Worm (Caenorhabditis elegans): ENCODE results near the gene srw-56.
"Not testable (repeated sequence)": the region's sequence is repeated elsewhere in the genome, so short reads cannot be mapped to it uniquely, and the experiment has no call there.

Gene srw-56

DNA sequence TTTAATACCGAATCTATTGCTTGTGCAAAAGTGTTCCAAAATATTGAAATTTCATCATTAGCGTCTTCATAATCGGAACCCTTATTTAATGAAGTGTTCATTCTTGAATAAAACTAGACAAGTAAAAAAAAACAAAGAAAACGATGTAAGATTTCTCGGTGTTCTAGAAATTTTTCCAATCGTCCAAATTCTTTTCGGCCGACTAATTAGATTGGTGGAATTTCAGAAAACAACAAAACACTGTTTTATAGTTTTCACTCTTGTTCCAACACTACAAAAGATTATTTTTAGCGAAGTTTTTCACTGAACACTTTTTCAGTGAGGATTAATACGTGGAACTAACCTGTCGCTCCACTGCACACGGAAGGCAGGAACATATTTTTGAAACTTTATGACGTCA lies at the start of gene srw-56:
srw-56 (minus strand) TSS at position 101 of the 400 bp plus-strand sequence.
- TF ChIP-seq ceh-13 (GFP tag; optimal IDR thresholded peaks at IDR 0.05): no peak
- no peak for TF ChIP-seq tra-4 (tag; optimal IDR thresholded peaks at IDR 0.05)
- no peak for TF ChIP-seq tbx-37 (GFP tag; conservative IDR thresholded peaks at IDR 0.05)
- TF ChIP-seq B0310.2 (tag; optimal IDR thresholded peaks at IDR 0.05): no peak
- no peak for TF ChIP-seq flt-1 (GFP tag; IDR thresholded peaks at IDR 0.05)
- no peak for TF ChIP-seq ceh-36 (tag; optimal IDR thresholded peaks at IDR 0.05)
- no peak for TF ChIP-seq aly-1 (tag; optimal IDR thresholded peaks at IDR 0.05)
- no peak for TF ChIP-seq sea-1 (GFP tag; conservative IDR thresholded peaks at IDR 0.05)
- no peak for TF ChIP-seq tbx-11 (GFP tag; IDR thresholded peaks at IDR 0.05)

DNA sequence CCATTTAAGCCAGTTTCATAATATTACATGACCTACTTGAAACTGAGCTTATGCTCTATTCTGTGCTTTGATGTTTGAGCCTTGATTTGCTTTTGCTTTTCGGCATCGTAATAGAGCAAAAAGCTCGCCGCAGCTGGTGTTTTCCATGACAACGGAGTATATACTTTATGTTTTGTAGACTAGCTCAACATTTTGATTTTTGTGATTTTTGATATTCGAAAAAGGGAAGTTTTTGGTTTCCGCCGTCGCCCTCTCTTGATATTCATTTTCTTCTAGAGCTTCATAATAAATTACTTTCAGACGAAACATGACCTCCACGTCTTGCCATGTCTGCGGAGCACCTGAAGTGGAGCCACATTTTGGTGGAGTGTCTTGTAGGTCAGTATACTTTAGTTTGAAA lies 49.6 kb upstream of the srw-56 start, which contains the start of gene nhr-63:
nhr-63 (plus strand) TSS at position 301 of the 400 bp plus-strand sequence.
- TF ChIP-seq scrt-1 (GFP tag; IDR thresholded peaks at IDR 0.05) (no peak), tra-4 (tag; optimal IDR thresholded peaks at IDR 0.05) (no peak), hmbx-1 (tag; optimal IDR thresholded peaks at IDR 0.05) (no peak), B0310.2 (tag; optimal IDR thresholded peaks at IDR 0.05) (no peak), hnd-1 (tag; optimal IDR thresholded peaks at IDR 0.05) (no peak), hmg-4 (GFP tag; optimal IDR thresholded peaks at IDR 0.05) (no peak), ama-1 (optimal IDR thresholded peaks at IDR 0.05) (no peak), ceh-36 (tag; optimal IDR thresholded peaks at IDR 0.05) (no peak), sea-1 (GFP tag; conservative IDR thresholded peaks at IDR 0.05) (no peak), tbx-37 (GFP tag; conservative IDR thresholded peaks at IDR 0.05) (no peak), tbx-11 (GFP tag; IDR thresholded peaks at IDR 0.05) (no peak), ceh-13 (GFP tag; optimal IDR thresholded peaks at IDR 0.05) (no peak), ets-7 (tag; optimal IDR thresholded peaks at IDR 0.05) (no peak), aly-1 (tag; optimal IDR thresholded peaks at IDR 0.05) (no peak), pes-1 (GFP tag; IDR thresholded peaks at IDR 0.05) (no peak), flt-1 (GFP tag; IDR thresholded peaks at IDR 0.05) (no peak), F13C5.2 (tag; optimal IDR thresholded peaks at IDR 0.05) (no peak)

DNA sequence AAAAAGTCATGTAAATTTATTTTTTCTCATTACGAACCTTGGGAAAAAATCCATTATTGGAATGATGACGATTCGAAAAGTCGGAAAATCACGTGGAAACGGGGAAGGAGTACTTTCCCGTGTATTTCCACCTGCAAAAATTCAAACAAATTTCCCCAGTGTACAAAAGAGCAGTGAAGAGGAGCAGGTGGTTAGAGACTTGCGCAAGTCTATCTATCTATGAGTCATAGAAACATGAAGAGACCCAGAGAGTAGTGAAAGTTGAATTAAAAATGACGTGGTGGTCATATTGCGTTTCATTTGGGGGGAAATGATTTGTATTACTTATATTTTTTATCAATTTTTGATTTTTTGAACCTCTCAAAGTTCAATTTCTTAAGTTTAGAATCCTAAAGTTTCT lies 47.8 kb upstream of the srw-56 start, which contains the start of gene nhr-50:
nhr-50 (minus strand) TSS at position 199 of the 400 bp plus-strand sequence.
- TF ChIP-seq sea-1 (GFP tag; conservative IDR thresholded peaks at IDR 0.05) (no peak), hnd-1 (tag; optimal IDR thresholded peaks at IDR 0.05) (no peak), tbx-11 (GFP tag; IDR thresholded peaks at IDR 0.05) (no peak), ama-1 (optimal IDR thresholded peaks at IDR 0.05) (no peak), ets-7 (tag; optimal IDR thresholded peaks at IDR 0.05) (no peak), tra-4 (tag; optimal IDR thresholded peaks at IDR 0.05) (no peak), pes-1 (GFP tag; IDR thresholded peaks at IDR 0.05) (no peak), hmbx-1 (tag; optimal IDR thresholded peaks at IDR 0.05) (no peak), ceh-13 (GFP tag; optimal IDR thresholded peaks at IDR 0.05) (no peak), hmg-4 (GFP tag; optimal IDR thresholded peaks at IDR 0.05) (no peak), flt-1 (GFP tag; IDR thresholded peaks at IDR 0.05) (no peak), ceh-36 (tag; optimal IDR thresholded peaks at IDR 0.05) (no peak), tbx-37 (GFP tag; conservative IDR thresholded peaks at IDR 0.05) (no peak), scrt-1 (GFP tag; IDR thresholded peaks at IDR 0.05) (no peak), B0310.2 (tag; optimal IDR thresholded peaks at IDR 0.05) (no peak)

DNA sequence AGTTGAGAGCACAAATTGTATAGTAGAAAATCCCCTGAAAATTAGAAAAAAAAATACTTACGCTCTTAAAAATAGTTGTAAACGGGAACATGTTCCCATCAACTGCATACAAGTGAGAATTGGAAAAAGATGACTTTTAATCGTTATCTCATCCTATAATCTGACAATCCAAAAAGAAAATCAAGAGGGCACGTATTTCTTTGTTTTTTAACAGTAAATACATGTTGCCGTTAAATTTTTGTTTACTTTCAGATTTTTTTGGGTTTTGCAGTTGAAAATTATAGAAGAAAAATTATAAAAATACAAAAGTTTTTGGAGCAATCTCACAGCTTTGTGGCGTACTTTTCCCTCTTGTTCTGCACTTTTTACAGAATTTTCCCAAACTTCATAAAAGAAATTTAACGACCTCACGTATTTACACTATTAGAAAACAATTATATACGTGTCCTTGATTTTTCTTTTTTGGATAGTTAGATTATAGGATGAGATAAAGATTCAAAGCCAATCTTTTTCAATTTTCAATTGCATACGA lies 44.1 kb upstream of the srw-56 start, which contains the start of the genes C06C6.9 and C06C6.8:
C06C6.9 (minus strand) TSS at position 101 of the 532 bp plus-strand sequence.
C06C6.8 (plus strand) TSS at position 482 of the 532 bp plus-strand sequence.
- no peak for TF ChIP-seq B0310.2 (tag; optimal IDR thresholded peaks at IDR 0.05)
- no peak for TF ChIP-seq flt-1 (GFP tag; IDR thresholded peaks at IDR 0.05)
- no peak for TF ChIP-seq ceh-36 (tag; optimal IDR thresholded peaks at IDR 0.05)
- TF ChIP-seq ceh-13 (GFP tag; optimal IDR thresholded peaks at IDR 0.05): no peak
- TF ChIP-seq hmbx-1 (tag; optimal IDR thresholded peaks at IDR 0.05): no peak
- TF ChIP-seq ama-1 (optimal IDR thresholded peaks at IDR 0.05): no peak
- TF ChIP-seq ets-7 (tag; optimal IDR thresholded peaks at IDR 0.05): no peak
- no peak for TF ChIP-seq tra-4 (tag; optimal IDR thresholded peaks at IDR 0.05)
- TF ChIP-seq F13C5.2 (tag; optimal IDR thresholded peaks at IDR 0.05): no peak
- TF ChIP-seq pes-1 (GFP tag; IDR thresholded peaks at IDR 0.05): no peak
- no peak for TF ChIP-seq aly-1 (tag; optimal IDR thresholded peaks at IDR 0.05)
- TF ChIP-seq hnd-1 (tag; optimal IDR thresholded peaks at IDR 0.05): no peak
- TF ChIP-seq tbx-37 (GFP tag; conservative IDR thresholded peaks at IDR 0.05): no peak
- no peak for TF ChIP-seq scrt-1 (GFP tag; IDR thresholded peaks at IDR 0.05)
- no peak for TF ChIP-seq tbx-11 (GFP tag; IDR thresholded peaks at IDR 0.05)
- TF ChIP-seq sea-1 (GFP tag; conservative IDR thresholded peaks at IDR 0.05): no peak
- TF ChIP-seq hmg-4 (GFP tag; optimal IDR thresholded peaks at IDR 0.05): no peak

DNA sequence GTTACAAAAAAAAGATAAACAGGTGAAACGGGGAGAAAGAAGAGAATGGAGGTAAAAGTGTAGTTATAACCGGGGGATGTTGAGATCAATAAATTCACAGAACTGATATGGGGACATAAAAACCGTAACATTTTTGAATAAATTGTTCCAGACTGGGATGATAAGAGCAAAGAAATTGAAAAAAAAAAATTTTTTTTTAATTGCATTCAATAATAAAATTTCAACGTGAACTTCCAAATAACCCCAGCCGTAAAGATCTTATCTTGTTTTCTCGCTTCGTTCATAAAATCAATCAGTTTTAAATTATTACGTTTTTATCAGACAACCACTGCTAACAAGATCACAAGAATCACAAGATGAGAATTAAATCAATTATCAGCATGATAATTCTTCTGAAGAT lies 39.2 kb upstream of the srw-56 start, which contains the start of gene C06C6.7:
C06C6.7 (plus strand) TSS at position 301 of the 400 bp plus-strand sequence.
- TF ChIP-seq tbx-37 (GFP tag; conservative IDR thresholded peaks at IDR 0.05); ets-7 (tag; optimal IDR thresholded peaks at IDR 0.05); F13C5.2 (tag; optimal IDR thresholded peaks at IDR 0.05): not testable (repeated sequence)

DNA sequence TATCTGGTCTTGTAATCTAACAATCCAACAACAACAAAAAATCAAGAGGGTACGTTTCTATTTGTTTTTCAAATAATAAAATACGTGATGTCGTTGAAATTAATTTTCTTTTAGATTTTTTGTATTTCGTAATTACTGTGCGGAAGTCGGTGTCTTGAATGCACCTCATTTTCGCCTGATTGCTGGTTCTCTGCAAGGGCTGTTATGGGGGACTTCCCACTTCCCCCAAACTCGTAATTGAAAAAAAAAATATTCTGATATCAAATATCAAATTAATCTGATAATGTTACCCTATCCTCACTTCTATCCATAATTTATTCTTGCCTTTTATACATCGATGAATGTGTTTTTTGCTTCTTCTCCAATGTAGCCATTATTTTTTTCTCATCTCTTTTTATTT lies 35.4 kb upstream of the srw-56 start, which contains the start of gene F36G9.15:
F36G9.15 (minus strand) TSS at position 101 of the 400 bp plus-strand sequence.
- no peak for TF ChIP-seq tra-4 (tag; optimal IDR thresholded peaks at IDR 0.05)
- no peak for TF ChIP-seq pes-1 (GFP tag; IDR thresholded peaks at IDR 0.05)
- no peak for TF ChIP-seq aly-1 (tag; optimal IDR thresholded peaks at IDR 0.05)
- no peak for TF ChIP-seq ama-1 (optimal IDR thresholded peaks at IDR 0.05)
- TF ChIP-seq hmbx-1 (tag; optimal IDR thresholded peaks at IDR 0.05): no peak
- no peak for TF ChIP-seq ets-7 (tag; optimal IDR thresholded peaks at IDR 0.05)
- no peak for TF ChIP-seq tbx-37 (GFP tag; conservative IDR thresholded peaks at IDR 0.05)
- TF ChIP-seq ceh-36 (tag; optimal IDR thresholded peaks at IDR 0.05): no peak

DNA sequence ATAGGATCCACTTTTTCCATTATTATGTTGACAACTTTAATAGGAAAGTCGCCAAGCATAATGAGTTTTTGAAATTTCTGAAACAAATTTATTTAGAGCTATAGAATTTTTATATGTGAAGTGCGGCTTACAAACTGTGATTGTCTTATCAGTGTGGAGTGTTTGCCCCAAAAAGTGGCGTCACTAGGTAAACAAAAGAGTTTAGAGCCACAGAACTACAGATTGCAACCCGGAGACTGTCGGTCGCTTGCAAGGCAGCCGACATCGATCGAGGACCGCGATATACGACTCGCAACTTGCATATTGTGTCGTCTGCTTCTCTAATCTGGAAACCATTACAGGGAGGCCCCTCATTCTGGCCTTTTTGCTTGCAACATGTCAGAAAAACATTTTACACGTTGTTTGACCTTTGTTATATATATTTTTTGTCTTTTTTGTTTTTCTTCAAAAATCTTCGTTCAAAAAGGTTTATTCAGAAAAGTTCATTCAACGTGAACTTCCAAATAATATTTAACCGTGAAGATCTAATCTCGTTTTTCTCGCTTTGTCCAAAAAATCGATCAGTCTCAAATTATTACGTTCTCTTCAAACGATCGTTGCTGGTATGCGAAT lies 30.2 kb upstream of the srw-56 start, which contains the start of the genes fbxa-99 and F36G9.13:
fbxa-99 (minus strand) TSS at position 122 of the 612 bp plus-strand sequence.
F36G9.13 (plus strand) TSS at position 562 of the 612 bp plus-strand sequence.
- TF ChIP-seq pes-1 (GFP tag; IDR thresholded peaks at IDR 0.05) (no peak), scrt-1 (GFP tag; IDR thresholded peaks at IDR 0.05) (no peak), sea-1 (GFP tag; conservative IDR thresholded peaks at IDR 0.05) (no peak), ceh-13 (GFP tag; optimal IDR thresholded peaks at IDR 0.05) (no peak), ceh-36 (tag; optimal IDR thresholded peaks at IDR 0.05) (no peak), ama-1 (optimal IDR thresholded peaks at IDR 0.05) (no peak), hnd-1 (tag; optimal IDR thresholded peaks at IDR 0.05) (no peak), B0310.2 (tag; optimal IDR thresholded peaks at IDR 0.05) (no peak), tra-4 (tag; optimal IDR thresholded peaks at IDR 0.05) (no peak), hmbx-1 (tag; optimal IDR thresholded peaks at IDR 0.05) (no peak), tbx-11 (GFP tag; IDR thresholded peaks at IDR 0.05) (no peak), ets-7 (tag; optimal IDR thresholded peaks at IDR 0.05) (no peak)
